Worm (Caenorhabditis elegans) whole organism, midembryonic: ENCODE measurements around the gene smk-1.

Experiments used
- T22C8.4 ChIP-seq: fragments of 200-800 bp; sonication (Bioruptor generic); IDR thresholded peaks from 2 replicates; pipeline ENCODE4 v1.3.6; 2022; ENCODE audit warnings: missing genetic modification characterization, missing compliant biosample characterization
- cog-1 ChIP-seq: sonication (generic microtip); optimal IDR thresholded peaks from 2 replicates; lab custom pipeline; 2016; ENCODE audit warnings: missing genetic modification characterization, missing compliant biosample characterization
- flt-1 ChIP-seq: fragments of 200-800 bp; sonication (Bioruptor generic); IDR thresholded peaks from 2 replicates; pipeline ENCODE4 v1.3.6; 2022; ENCODE audit warnings: missing genetic modification characterization, missing compliant biosample characterization
- klf-2 ChIP-seq: fragments of 200-800 bp; sonication (Bioruptor generic); conservative IDR thresholded peaks from 2 replicates; pipeline ENCODE4 v1.3.6; 2022; ENCODE audit warnings: missing genetic modification reagents, missing genetic modification characterization, missing compliant biosample characterization
- med-1 ChIP-seq: sonication (generic microtip); optimal IDR thresholded peaks from 2 replicates; lab custom pipeline; 2017; ENCODE audit warnings: missing genetic modification characterization, mild to moderate bottlenecking, missing compliant biosample characterization, antibody characterized with exemption, missing genetic modification reagents; ENCODE audit not compliant: insufficient read depth
- ref-1 ChIP-seq: fragments of 200-800 bp; sonication (Bioruptor generic); conservative IDR thresholded peaks from 2 replicates; pipeline ENCODE4 v1.3.6; 2022; ENCODE audit warnings: missing genetic modification reagents, missing genetic modification characterization, missing compliant biosample characterization
- tab-1 ChIP-seq: fragments of 200-800 bp; sonication (Bioruptor generic); IDR thresholded peaks from 2 replicates; pipeline ENCODE4 v1.3.6; 2022; ENCODE audit warnings: missing genetic modification characterization, missing compliant biosample characterization

ce11 chrV:8603272-8603671, 4.3 kb upstream of the smk-1 start, which contains the start of gene F41E6.5:
- TF ChIP-seq klf-2 (GFP tag; lab: Robert Waterston, UW): no peak
- TF ChIP-seq flt-1 (GFP tag; lab: Robert Waterston, UW): no peak
- no peak for TF ChIP-seq T22C8.4 (GFP tag; lab: Robert Waterston, UW)
- TF ChIP-seq ref-1: no peak
- no peak for TF ChIP-seq med-1
- TF ChIP-seq cog-1 (tag; lab: Kevin White, UChicago): no peak
- no peak for TF ChIP-seq tab-1 (GFP tag; lab: Robert Waterston, UW)
